Worm (Caenorhabditis elegans) whole organism, midembryonic: ENCODE data around the gene F48B9.1.

Experiments
- T22C8.4 ChIP-seq: fragments of 200-800 bp; sonication (Bioruptor generic); IDR thresholded peaks from 2 replicates; pipeline ENCODE4 v1.3.6; 2022; ENCODE audit warnings: missing genetic modification characterization, missing compliant biosample characterization
- klf-2 ChIP-seq: fragments of 200-800 bp; sonication (Bioruptor generic); conservative IDR thresholded peaks from 2 replicates; pipeline ENCODE4 v1.3.6; 2022; ENCODE audit warnings: missing genetic modification reagents, missing genetic modification characterization, missing compliant biosample characterization
- med-1 ChIP-seq: sonication (generic microtip); optimal IDR thresholded peaks from 2 replicates; lab custom pipeline; 2017; ENCODE audit warnings: missing genetic modification characterization, mild to moderate bottlenecking, missing compliant biosample characterization, antibody characterized with exemption, missing genetic modification reagents; ENCODE audit not compliant: insufficient read depth
- tab-1 ChIP-seq: fragments of 200-800 bp; sonication (Bioruptor generic); IDR thresholded peaks from 2 replicates; pipeline ENCODE4 v1.3.6; 2022; ENCODE audit warnings: missing genetic modification characterization, missing compliant biosample characterization
- ztf-23 ChIP-seq: fragments of 200-800 bp; sonication (Bioruptor generic); IDR thresholded peaks from 2 replicates; pipeline ENCODE4 v1.3.6; 2022; ENCODE audit warnings: missing genetic modification reagents, missing genetic modification characterization, missing compliant biosample characterization
- ztf-29 ChIP-seq: fragments of 200-800 bp; sonication (Bioruptor generic); IDR thresholded peaks from 2 replicates; pipeline ENCODE4 v1.3.6; 2022; ENCODE audit warnings: missing genetic modification reagents, missing genetic modification characterization, missing compliant biosample characterization

- TF ChIP-seq T22C8.4 (GFP tag; lab: Robert Waterston, UW) (no peak), tab-1 (no peak), ztf-23 (no peak), klf-2 (no peak), med-1 (GFP tag; lab: Kevin White, UChicago) (no peak), ztf-29 (GFP tag; lab: Robert Waterston, UW) (no peak)
These were observed 2.2 kb upstream of the F48B9.1 start for ce11 chrX:2178410-2178944.
